Fruit fly (Drosophila melanogaster) whole organism, embryonic: ENCODE measurements around the gene HINT1.

Experiments
- CG31365 ChIP-seq: fragments of 200-800 bp; sonication (Bioruptor generic); optimal IDR thresholded peaks from 2 replicates; lab custom pipeline; 2018; ENCODE audit warnings: missing biosample characterization, mild to moderate bottlenecking, missing genetic modification characterization
- CG4328 ChIP-seq: fragments of 200-800 bp; sonication (Bioruptor generic); optimal IDR thresholded peaks from 3 replicates; lab custom pipeline; 2017; ENCODE audit warnings: missing biosample characterization, missing genetic modification reagents, missing genetic modification characterization
- CG6854 ChIP-seq: fragments of 200-800 bp; sonication (Bioruptor generic); optimal IDR thresholded peaks from 3 replicates; lab custom pipeline; 2017; ENCODE audit warnings: missing biosample characterization, mild to moderate bottlenecking, missing genetic modification characterization
- CG7556 ChIP-seq: fragments of 200-800 bp; sonication (Bioruptor generic); optimal IDR thresholded peaks from 2 replicates; lab custom pipeline; 2017; ENCODE audit warnings: missing biosample characterization, mild to moderate bottlenecking, missing genetic modification characterization
- CG9727 ChIP-seq: fragments of 200-800 bp; sonication (Bioruptor generic); optimal IDR thresholded peaks from 3 replicates; lab custom pipeline; 2017; ENCODE audit warnings: missing biosample characterization, mild to moderate bottlenecking, missing genetic modification characterization
- Dp ChIP-seq: fragments of 200-800 bp; sonication (Bioruptor generic); optimal IDR thresholded peaks from 2 replicates; lab custom pipeline; 2018; ENCODE audit warnings: missing biosample characterization, mild to moderate bottlenecking, missing genetic modification characterization, moderate library complexity
- E2f2 ChIP-seq: fragments of 200-800 bp; sonication (Bioruptor generic); IDR thresholded peaks from 2 replicates; pipeline ENCODE4 v1.3.6; 2022; ENCODE audit warnings: missing biosample characterization, missing genetic modification characterization
- Elba2 ChIP-seq: fragments of 200-800 bp; sonication (Bioruptor generic); optimal IDR thresholded peaks from 3 replicates; lab custom pipeline; 2016; ENCODE audit warnings: missing biosample characterization, missing genetic modification characterization
- Ets97D ChIP-seq: fragments of 200-800 bp; sonication (Bioruptor generic); optimal IDR thresholded peaks from 3 replicates; lab custom pipeline; 2016; ENCODE audit warnings: missing biosample characterization, missing genetic modification characterization
- NC2β ChIP-seq: fragments of 200-800 bp; sonication (Bioruptor generic); optimal IDR thresholded peaks from 2 replicates; lab custom pipeline; 2016; ENCODE audit warnings: missing biosample characterization, missing genetic modification characterization
- Sry-β ChIP-seq: fragments of 200-800 bp; sonication (Bioruptor generic); optimal IDR thresholded peaks from 2 replicates; lab custom pipeline; 2018; ENCODE audit warnings: missing biosample characterization, mild to moderate bottlenecking, missing genetic modification characterization, moderate library complexity
- ase ChIP-seq: fragments of 200-800 bp; sonication (Bioruptor generic); IDR thresholded peaks from 3 replicates; pipeline ENCODE4 v1.3.6; 2022; ENCODE audit warnings: missing biosample characterization, missing genetic modification characterization
- crp ChIP-seq, 2 experiments: fragments of 200-800 bp; sonication (Bioruptor generic); optimal IDR thresholded peaks; 2 replicates in 1 of 2; 3 replicates in 1 of 2; lab custom pipeline; 2017; ENCODE audit warnings: missing biosample characterization in 2 of 2, missing genetic modification characterization in 2 of 2, mild to moderate bottlenecking in 1 of 2, moderate library complexity in 1 of 2
- ewg ChIP-seq: fragments of 200-800 bp; sonication (Bioruptor generic); optimal IDR thresholded peaks from 3 replicates; lab custom pipeline; 2017; ENCODE audit warnings: mild to moderate bottlenecking, missing biosample characterization, missing genetic modification reagents, missing genetic modification characterization
- gsb ChIP-seq: fragments of 200-800 bp; sonication (Bioruptor generic); IDR thresholded peaks from 2 replicates; pipeline ENCODE4 v1.3.6; 2022; ENCODE audit warnings: missing biosample characterization, missing genetic modification characterization
- otp ChIP-seq: fragments of 200-800 bp; sonication (Bioruptor generic); IDR thresholded peaks from 3 replicates; pipeline ENCODE4, ENCODE4 v1.3.6; 2022; ENCODE audit warnings: missing biosample characterization, missing genetic modification characterization
- pita ChIP-seq: fragments of 200-800 bp; sonication (Bioruptor generic); optimal IDR thresholded peaks from 2 replicates; lab custom pipeline; 2017; ENCODE audit warnings: missing biosample characterization, mild to moderate bottlenecking, missing genetic modification characterization
- pzg ChIP-seq: fragments of 200-800 bp; sonication (Bioruptor generic); optimal IDR thresholded peaks from 3 replicates; lab custom pipeline; 2018; ENCODE audit warnings: missing biosample characterization, mild to moderate bottlenecking, missing genetic modification characterization, moderate library complexity
- repo ChIP-seq: fragments of 200-800 bp; sonication (Bioruptor generic); optimal IDR thresholded peaks from 2 replicates; lab custom pipeline; 2016; ENCODE audit warnings: missing biosample characterization, missing genetic modification characterization
- sc ChIP-seq, 3 experiments: fragments of >200 bp in 2 of 3; fragments of 200-800 bp in 1 of 3; sonication (Bioruptor generic) in 1 of 3; optimal IDR thresholded peaks; 2 replicates in 2 of 3; 3 replicates in 1 of 3; lab custom pipeline; 2017; ENCODE audit warnings: mild to moderate bottlenecking in 1 of 3, missing biosample characterization in 1 of 3, missing genetic modification characterization in 1 of 3, missing genetic modification reagents in 1 of 3
- seq ChIP-seq: fragments of 200-800 bp; sonication (Bioruptor generic); IDR thresholded peaks from 2 replicates; pipeline ENCODE4 v1.3.6; 2022; ENCODE audit warnings: missing biosample characterization, missing genetic modification characterization
- tll ChIP-seq, 2 experiments: fragments of 200-800 bp in 1 of 2; fragments of >200 bp in 1 of 2; sonication (Bioruptor generic) in 1 of 2; optimal IDR thresholded peaks; 2 replicates each; lab custom pipeline; 2017 to 2019; ENCODE audit warnings: missing biosample characterization in 2 of 2, missing genetic modification characterization in 2 of 2, mild to moderate bottlenecking in 1 of 2, moderate library complexity in 1 of 2

Gene HINT1

DNA sequence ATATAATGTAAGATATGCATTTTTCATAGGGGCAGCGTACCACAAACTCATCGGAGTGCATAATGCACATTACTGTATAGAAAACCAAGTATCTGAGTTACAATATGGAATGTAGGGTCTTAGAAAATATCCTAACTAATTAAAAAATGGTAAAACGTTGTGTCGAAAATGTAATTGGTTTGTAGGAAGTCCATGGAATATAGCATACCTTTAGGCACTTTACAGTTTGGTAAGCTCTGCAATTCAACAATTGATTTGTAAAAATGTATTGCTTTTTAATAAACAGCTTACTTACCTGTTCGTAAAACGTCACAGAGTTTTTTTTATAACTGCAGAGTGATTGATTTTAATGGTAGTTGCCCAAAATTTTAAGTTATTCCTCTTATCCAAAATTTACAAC, 42.2 kb downstream of the HINT1 start, which contains the start of gene CG2964:
Gene CG2964, plus strand, starts transcription at position 301 of the 400 bp plus-strand sequence.
- TF ChIP-seq CG9727 (GFP tag; lab: Kevin White, UChicago) (no peak), pita (GFP tag; lab: Kevin White, UChicago) (no peak), otp (GFP tag; lab: Robert Waterston, UW) (no peak), ase (no peak), Ets97D (GFP tag; lab: Kevin White, UChicago) (no peak), sc (optimal IDR thresholded peaks at IDR 0.05; lab: Kevin White, UChicago) (no peak), sc (GFP tag; optimal IDR thresholded peaks at IDR 0.05; lab: Kevin White, UChicago) (no peak), CG4328 (GFP tag; lab: Kevin White, UChicago) (no peak), NC2β (no peak), Elba2 (GFP tag; lab: Kevin White, UChicago) (no peak), crp (GFP tag; optimal IDR thresholded peaks at IDR 0.05; lab: Kevin White, UChicago) (no peak), CG6854 (GFP tag; lab: Kevin White, UChicago) (no peak)

DNA sequence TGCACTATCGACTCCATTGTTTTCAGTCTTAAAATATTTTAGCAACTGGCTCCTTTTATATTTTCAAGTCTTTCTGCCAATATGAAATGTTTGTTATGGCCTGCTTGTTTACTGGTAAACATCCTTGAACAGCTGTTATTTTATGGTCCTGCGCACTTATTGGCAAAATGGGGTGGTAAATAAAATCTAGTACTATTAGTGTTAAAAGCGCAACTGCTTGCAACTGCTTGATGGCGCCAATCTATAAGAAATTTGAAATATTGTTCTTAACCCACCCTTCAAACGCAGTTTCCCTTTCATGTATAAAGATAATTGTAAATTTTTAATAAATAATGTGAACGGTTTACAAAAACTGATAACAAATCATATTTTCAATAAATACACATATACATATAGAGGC, 45.7 kb downstream of the HINT1 start, which contains the start of gene G6P:
Gene G6P, minus strand, starts transcription at position 88 of the 400 bp plus-strand sequence.
- TF ChIP-seq CG7556, result no peak
- TF ChIP-seq ewg (GFP tag; lab: Kevin White, UChicago), result peak; percentile 100
- TF ChIP-seq CG6854 (GFP tag; lab: Kevin White, UChicago), result no peak
- no peak for TF ChIP-seq Sry-β (GFP tag; lab: Kevin White, UChicago)
- TF ChIP-seq crp (GFP tag; optimal IDR thresholded peaks at IDR 0.05; lab: Kevin White, UChicago), result peak in 1 of 2 experiments; percentile 70
- TF ChIP-seq tll (GFP tag; optimal IDR thresholded peaks at IDR 0.05; lab: Kevin White, UChicago), result no peak
- peak; percentile 15 for TF ChIP-seq pzg (GFP tag; lab: Kevin White, UChicago)
- TF ChIP-seq seq (GFP tag; lab: Robert Waterston, UW), result peak; percentile 42; the same call in 1 of the 2 replicates
- peak; percentile 75 for TF ChIP-seq E2f2 (GFP tag; lab: Robert Waterston, UW)
- peak; percentile 94 for TF ChIP-seq CG31365 (tag; lab: Kevin White, UChicago)
- TF ChIP-seq gsb (GFP tag; lab: Robert Waterston, UW), result no peak
- TF ChIP-seq Dp, result peak; percentile 70
- TF ChIP-seq repo (GFP tag; lab: Kevin White, UChicago), result no peak
